Fruit fly (Drosophila melanogaster): Measurements from ENCODE around the gene Diedel.

The Diedel gene

DNA sequence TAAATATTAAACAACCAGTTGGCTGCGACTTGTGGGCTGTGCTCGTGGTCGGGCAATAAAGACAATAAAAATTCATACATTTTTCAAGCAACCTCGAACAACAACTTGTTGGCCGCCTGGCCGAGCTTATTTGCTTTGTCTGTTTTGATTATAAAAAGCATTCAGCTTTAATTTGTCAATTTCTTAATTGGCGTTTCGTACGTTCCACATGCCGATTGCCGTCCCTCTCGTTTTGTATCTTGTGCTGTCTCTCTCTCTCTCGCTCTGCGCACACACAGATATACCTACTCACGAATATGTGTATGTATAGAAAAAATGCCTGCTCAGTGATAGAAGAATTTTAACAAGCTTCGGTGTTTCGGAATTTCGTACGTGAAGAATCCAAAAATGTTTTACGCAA lies 26.6 kb downstream of the Diedel start (continued):
- TF ChIP-seq Nf-YA (GFP tag; IDR thresholded peaks at IDR 0.05) (no peak), CG6683 (GFP tag; optimal IDR thresholded peaks at IDR 0.05) (no peak), CG4820 (GFP tag; optimal IDR thresholded peaks at IDR 0.05) (no peak), CG9437 (GFP tag; optimal IDR thresholded peaks at IDR 0.05) (no peak), CG17186 (GFP tag; optimal IDR thresholded peaks at IDR 0.05) (no peak), CG6654 (GFP tag; optimal IDR thresholded peaks at IDR 0.05) (no peak), CG3726 (GFP tag; IDR thresholded peaks at IDR 0.05) (no peak), CG7786 (GFP tag; optimal IDR thresholded peaks at IDR 0.05) (no peak), stc (GFP tag; IDR thresholded peaks at IDR 0.05) (no peak), GATAe (GFP tag; conservative IDR thresholded peaks at IDR 0.05) (no peak), CG8281 (tag; optimal IDR thresholded peaks at IDR 0.05) (no peak), odd (GFP tag; optimal IDR thresholded peaks at IDR 0.05) (no peak), CG13894 (tag; optimal IDR thresholded peaks at IDR 0.05) (no peak), CG15269 (tag; optimal IDR thresholded peaks at IDR 0.05) (no peak), ssp (GFP tag; IDR thresholded peaks at IDR 0.05) (no peak), Oli (tag; optimal IDR thresholded peaks at IDR 0.05) (no peak), Hey (tag; optimal IDR thresholded peaks at IDR 0.05) (no peak), tll (GFP tag; optimal IDR thresholded peaks at IDR 0.05) (no peak), Hmr (GFP tag; optimal IDR thresholded peaks at IDR 0.05) (no peak), Doc3 (GFP tag; IDR thresholded peaks at IDR 0.05; ENCODE audit: partially characterized antibody) (no peak), exex (tag; optimal IDR thresholded peaks at IDR 0.05) (no peak), twi (tag; optimal IDR thresholded peaks at IDR 0.05) (no peak), CG17385 (GFP tag; optimal IDR thresholded peaks at IDR 0.05) (no peak), CG30403 (GFP tag; optimal IDR thresholded peaks at IDR 0.05) (no peak), Med (GFP tag) (peak; percentile 28), CG1024 (GFP tag; IDR thresholded peaks at IDR 0.05) (no peak), Asciz (GFP tag; optimal IDR thresholded peaks at IDR 0.05) (no peak), crc (GFP tag; optimal IDR thresholded peaks at IDR 0.05) (no peak), Sox102F (GFP tag; optimal IDR thresholded peaks at IDR 0.05) (no peak), sug (tag; optimal IDR thresholded peaks at IDR 0.05) (no peak), CG31365 (tag; optimal IDR thresholded peaks at IDR 0.05) (no peak), Oaz (GFP tag; IDR thresholded peaks at IDR 0.05) (no peak), Hand (GFP tag; optimal IDR thresholded peaks at IDR 0.05) (no peak), sima (GFP tag; optimal IDR thresholded peaks at IDR 0.05) (no peak), CG32532 (GFP tag; IDR thresholded peaks at IDR 0.05) (no peak), vnd (GFP tag; IDR thresholded peaks at IDR 0.05; ENCODE audit: partially characterized antibody) (no peak), Bteb2 (GFP tag; optimal IDR thresholded peaks at IDR 0.05) (no peak), CG10321 (GFP tag; IDR thresholded peaks at IDR 0.05) (peak; percentile 82), abd-A (tag; optimal IDR thresholded peaks at IDR 0.05) (peak; percentile 63), sd (tag; optimal IDR thresholded peaks at IDR 0.05) (peak; percentile 69), CG34422 (GFP tag; IDR thresholded peaks at IDR 0.05) (no peak), CG6813 (GFP tag; optimal IDR thresholded peaks at IDR 0.05) (no peak), CG1647 (GFP tag; optimal IDR thresholded peaks at IDR 0.05) (no peak), B-H2 (GFP tag; optimal IDR thresholded peaks at IDR 0.05) (no peak), Gug (GFP tag; IDR thresholded peaks at IDR 0.05) (no peak), vvl (GFP tag; IDR thresholded peaks at IDR 0.05) (peak; percentile 33; the same call in 1 of the 2 replicates), H15 (GFP tag; IDR thresholded peaks at IDR 0.05) (no peak), Nf-YC (tag; optimal IDR thresholded peaks at IDR 0.05) (peak; percentile 88), CG1832 (GFP tag; optimal IDR thresholded peaks at IDR 0.05) (peak; percentile 29)
